Fruit fly (Drosophila melanogaster) whole organism, embryonic: ENCODE data around the gene CG3566.

ENCODE experiments used
- Bteb2 ChIP-seq: fragments of 200-800 bp; sonication (Bioruptor generic); optimal IDR thresholded peaks from 2 replicates; lab custom pipeline; 2016; ENCODE audit warnings: missing biosample characterization, missing genetic modification characterization
- CG10147 ChIP-seq: fragments of 200-800 bp; sonication (Bioruptor generic); optimal IDR thresholded peaks from 2 replicates; lab custom pipeline; 2019; ENCODE audit warnings: missing biosample characterization, mild to moderate bottlenecking, missing genetic modification characterization, moderate library complexity
- CG10543 ChIP-seq: fragments of 200-800 bp; sonication (Bioruptor generic); optimal IDR thresholded peaks from 3 replicates; lab custom pipeline; 2017; ENCODE audit warnings: missing biosample characterization, mild to moderate bottlenecking, missing genetic modification characterization, moderate library complexity
- CG11456 ChIP-seq: fragments of 200-800 bp; sonication (Bioruptor generic); IDR thresholded peaks from 3 replicates; pipeline ENCODE4 v1.3.6; 2022; ENCODE audit warnings: missing biosample characterization, missing genetic modification characterization
- CG12219 ChIP-seq: fragments of 200-800 bp; sonication (Bioruptor generic); optimal IDR thresholded peaks from 3 replicates; lab custom pipeline; 2018; ENCODE audit warnings: missing biosample characterization, mild to moderate bottlenecking, missing genetic modification characterization
- CG12744 ChIP-seq: fragments of 200-800 bp; sonication (Bioruptor generic); optimal IDR thresholded peaks from 2 replicates; lab custom pipeline; 2016; ENCODE audit warnings: missing biosample characterization, missing genetic modification characterization
- CG15269 ChIP-seq: fragments of 200-800 bp; sonication (Bioruptor generic); optimal IDR thresholded peaks from 2 replicates; lab custom pipeline; 2018; ENCODE audit warnings: missing biosample characterization, mild to moderate bottlenecking, missing genetic modification characterization, moderate library complexity
- CG15514 ChIP-seq: fragments of 200-800 bp; sonication (Bioruptor generic); optimal IDR thresholded peaks from 3 replicates; lab custom pipeline; 2017; ENCODE audit warnings: missing biosample characterization, missing genetic modification characterization, mild to moderate bottlenecking, moderate library complexity, missing genetic modification reagents
- CG16815 ChIP-seq: fragments of 200-800 bp; sonication (Bioruptor generic); optimal IDR thresholded peaks from 3 replicates; lab custom pipeline; 2017; ENCODE audit warnings: missing biosample characterization, mild to moderate bottlenecking, missing genetic modification characterization
- CG17328 ChIP-seq: fragments of 200-800 bp; sonication (Bioruptor generic); IDR thresholded peaks from 2 replicates; pipeline ENCODE4 v1.3.6; 2022; ENCODE audit warnings: missing biosample characterization, missing genetic modification characterization
- CG17359 ChIP-seq: fragments of 200-800 bp; sonication (Bioruptor generic); optimal IDR thresholded peaks from 3 replicates; lab custom pipeline; 2018; ENCODE audit warnings: missing biosample characterization, mild to moderate bottlenecking, missing genetic modification characterization, moderate library complexity
- CG18476 ChIP-seq: fragments of 200-800 bp; sonication (Bioruptor generic); optimal IDR thresholded peaks from 2 replicates; lab custom pipeline; 2016; ENCODE audit warnings: missing biosample characterization, mild to moderate bottlenecking, missing genetic modification characterization
- CG30431 ChIP-seq: fragments of 200-800 bp; sonication (Bioruptor generic); optimal IDR thresholded peaks from 2 replicates; lab custom pipeline; 2017; ENCODE audit warnings: missing biosample characterization, missing genetic modification characterization
- CG34422 ChIP-seq: fragments of 200-800 bp; sonication (Bioruptor generic); IDR thresholded peaks from 3 replicates; pipeline ENCODE4 v1.3.6; 2022; ENCODE audit warnings: missing biosample characterization, missing genetic modification characterization
- CG42726 ChIP-seq: fragments of 200-800 bp; sonication (Bioruptor generic); IDR thresholded peaks from 2 replicates; pipeline ENCODE4 v1.3.6; 2022; ENCODE audit warnings: missing biosample characterization, missing genetic modification characterization; ENCODE audit not compliant: partially characterized antibody
- CG6813 ChIP-seq: fragments of 200-800 bp; sonication (Bioruptor generic); optimal IDR thresholded peaks from 2 replicates; lab custom pipeline; 2017; ENCODE audit warnings: missing biosample characterization, missing genetic modification characterization, mild to moderate bottlenecking, moderate library complexity, missing genetic modification reagents
- CG7372 ChIP-seq: fragments of 200-800 bp; sonication (Bioruptor generic); IDR thresholded peaks from 2 replicates; pipeline ENCODE4 v1.3.6; 2022; ENCODE audit warnings: missing biosample characterization, missing genetic modification characterization
- CG9437 ChIP-seq: fragments of 200-800 bp; sonication (Bioruptor generic); optimal IDR thresholded peaks from 2 replicates; lab custom pipeline; 2018; ENCODE audit warnings: missing biosample characterization, mild to moderate bottlenecking, missing genetic modification characterization
- D19B ChIP-seq: fragments of 200-800 bp; sonication (Bioruptor generic); optimal IDR thresholded peaks from 2 replicates; lab custom pipeline; 2017; ENCODE audit warnings: missing biosample characterization, mild to moderate bottlenecking, missing genetic modification characterization
- Fer1 ChIP-seq: fragments of 200-800 bp; sonication (Bioruptor generic); optimal IDR thresholded peaks from 2 replicates; lab custom pipeline; 2017; ENCODE audit warnings: missing biosample characterization, mild to moderate bottlenecking, missing genetic modification characterization
- Med ChIP-seq: fragments of 200-800 bp; sonication (Bioruptor generic); peaks from one replicate; lab custom pipeline; 2016; ENCODE audit warnings: missing biosample characterization, missing genetic modification characterization, mild to moderate bottlenecking, inconsistent platforms, moderate library complexity
- Meics ChIP-seq: fragments of 200-800 bp; sonication (Bioruptor generic); optimal IDR thresholded peaks from 2 replicates; lab custom pipeline; 2017; ENCODE audit warnings: missing biosample characterization, mild to moderate bottlenecking, missing genetic modification characterization
- NC2β ChIP-seq: fragments of 200-800 bp; sonication (Bioruptor generic); optimal IDR thresholded peaks from 2 replicates; lab custom pipeline; 2016; ENCODE audit warnings: missing biosample characterization, missing genetic modification characterization
- Nf-YA ChIP-seq: fragments of 200-800 bp; sonication (Bioruptor generic); IDR thresholded peaks from 2 replicates; pipeline ENCODE4 v1.3.6; 2022; ENCODE audit warnings: missing biosample characterization, missing genetic modification characterization
- Scr ChIP-seq: fragments of 200-800 bp; sonication (Bioruptor generic); IDR thresholded peaks from 2 replicates; pipeline ENCODE4 v1.3.6; 2022; ENCODE audit warnings: missing biosample characterization, missing genetic modification characterization; ENCODE audit not compliant: partially characterized antibody
- Sox102F ChIP-seq: fragments of 200-800 bp; sonication (Bioruptor generic); optimal IDR thresholded peaks from 2 replicates; lab custom pipeline; 2018; ENCODE audit warnings: missing biosample characterization, mild to moderate bottlenecking, missing genetic modification characterization, moderate library complexity
- Trl ChIP-seq, 3 experiments: fragments of >200 bp in 2 of 3; fragments of 200-800 bp in 1 of 3; sonication (Bioruptor generic) in 1 of 3; optimal IDR thresholded peaks; 2 replicates in 1 of 3; 3 replicates in 2 of 3; lab custom pipeline; 2016 to 2017; ENCODE audit warnings: missing biosample characterization in 1 of 3, missing genetic modification characterization in 1 of 3
- bab2 ChIP-seq: fragments of 200-800 bp; sonication (Bioruptor generic); optimal IDR thresholded peaks from 2 replicates; lab custom pipeline; 2016; ENCODE audit warnings: missing biosample characterization, missing genetic modification characterization
- chm ChIP-seq: fragments of 200-800 bp; sonication (Bioruptor generic); IDR thresholded peaks from 2 replicates; pipeline ENCODE4 v1.3.6; 2022; ENCODE audit warnings: missing biosample characterization, missing genetic modification characterization
- chn ChIP-seq: fragments of 200-800 bp; sonication (Bioruptor generic); optimal IDR thresholded peaks from 2 replicates; lab custom pipeline; 2016; ENCODE audit warnings: missing biosample characterization, missing genetic modification characterization
- crc ChIP-seq: fragments of 200-800 bp; sonication (Bioruptor generic); optimal IDR thresholded peaks from 2 replicates; lab custom pipeline; 2016; ENCODE audit warnings: missing biosample characterization, missing genetic modification characterization
- danr ChIP-seq: fragments of 200-800 bp; sonication (Bioruptor generic); IDR thresholded peaks from 2 replicates; pipeline ENCODE4 v1.3.6; 2022; ENCODE audit warnings: missing biosample characterization, missing genetic modification characterization
- dmrt11E ChIP-seq: fragments of 200-800 bp; sonication (Bioruptor generic); optimal IDR thresholded peaks from 3 replicates; lab custom pipeline; 2018; ENCODE audit warnings: missing biosample characterization, mild to moderate bottlenecking, missing genetic modification characterization, moderate library complexity
- fd102C ChIP-seq: fragments of 200-800 bp; sonication (Bioruptor generic); optimal IDR thresholded peaks from 2 replicates; lab custom pipeline; 2018; ENCODE audit warnings: missing biosample characterization, mild to moderate bottlenecking, missing genetic modification characterization, moderate library complexity
- gem ChIP-seq: fragments of 200-800 bp; sonication (Bioruptor generic); optimal IDR thresholded peaks from 2 replicates; lab custom pipeline; 2019; ENCODE audit warnings: missing biosample characterization, mild to moderate bottlenecking, missing genetic modification characterization, moderate library complexity
- her ChIP-seq: fragments of 200-800 bp; sonication (Bioruptor generic); optimal IDR thresholded peaks from 2 replicates; lab custom pipeline; 2016; ENCODE audit warnings: missing biosample characterization, missing genetic modification characterization
- kay ChIP-seq: fragments of 200-800 bp; sonication (Bioruptor generic); optimal IDR thresholded peaks from 2 replicates; lab custom pipeline; 2016; ENCODE audit warnings: missing biosample characterization, missing genetic modification characterization
- nerfin-2 ChIP-seq: fragments of 200-800 bp; sonication (Bioruptor generic); IDR thresholded peaks from 2 replicates; pipeline ENCODE4 v1.3.6; 2022; ENCODE audit warnings: missing biosample characterization, missing genetic modification characterization; ENCODE audit not compliant: partially characterized antibody
- nmo ChIP-seq: fragments of 200-800 bp; sonication (Bioruptor generic); optimal IDR thresholded peaks from 2 replicates; lab custom pipeline; 2018; ENCODE audit warnings: missing biosample characterization, mild to moderate bottlenecking, missing genetic modification characterization, moderate library complexity
- phol ChIP-seq: fragments of 200-800 bp; sonication (Bioruptor generic); optimal IDR thresholded peaks from 3 replicates; lab custom pipeline; 2018; ENCODE audit warnings: missing biosample characterization, mild to moderate bottlenecking, missing genetic modification characterization, moderate library complexity
- salm ChIP-seq: fragments of 200-800 bp; sonication (Bioruptor generic); optimal IDR thresholded peaks from 2 replicates; lab custom pipeline; 2018; ENCODE audit warnings: missing biosample characterization, mild to moderate bottlenecking, missing genetic modification characterization
- slbo ChIP-seq: fragments of 200-800 bp; sonication (Bioruptor generic); IDR thresholded peaks from 2 replicates; pipeline ENCODE4 v1.3.6; 2022; ENCODE audit warnings: missing biosample characterization, missing genetic modification characterization
- slp2 ChIP-seq: fragments of 200-800 bp; sonication (Bioruptor generic); optimal IDR thresholded peaks from 2 replicates; lab custom pipeline; 2016; ENCODE audit warnings: missing biosample characterization, missing genetic modification characterization
- so ChIP-seq: fragments of 200-800 bp; sonication (Bioruptor generic); IDR thresholded peaks from 3 replicates; pipeline ENCODE4 v1.3.6; 2022; ENCODE audit warnings: missing biosample characterization, missing genetic modification characterization
- tio ChIP-seq: fragments of 200-800 bp; sonication (Bioruptor generic); optimal IDR thresholded peaks from 2 replicates; lab custom pipeline; 2017; ENCODE audit warnings: missing biosample characterization, missing genetic modification characterization, inconsistent platforms
- tup ChIP-seq: fragments of 200-800 bp; sonication (Bioruptor generic); optimal IDR thresholded peaks from 2 replicates; lab custom pipeline; 2016; ENCODE audit warnings: missing biosample characterization, mild to moderate bottlenecking, missing genetic modification characterization, moderate library complexity
- twi ChIP-seq: fragments of 200-800 bp; optimal IDR thresholded peaks from 2 replicates; lab custom pipeline; 2019; ENCODE audit warnings: missing biosample characterization, mild to moderate bottlenecking, missing genetic modification characterization, moderate library complexity
- vfl ChIP-seq: fragments of 200-800 bp; sonication (Bioruptor generic); optimal IDR thresholded peaks from 2 replicates; lab custom pipeline; 2016; ENCODE audit warnings: missing biosample characterization, missing genetic modification characterization

The CG3566 gene

DNA sequence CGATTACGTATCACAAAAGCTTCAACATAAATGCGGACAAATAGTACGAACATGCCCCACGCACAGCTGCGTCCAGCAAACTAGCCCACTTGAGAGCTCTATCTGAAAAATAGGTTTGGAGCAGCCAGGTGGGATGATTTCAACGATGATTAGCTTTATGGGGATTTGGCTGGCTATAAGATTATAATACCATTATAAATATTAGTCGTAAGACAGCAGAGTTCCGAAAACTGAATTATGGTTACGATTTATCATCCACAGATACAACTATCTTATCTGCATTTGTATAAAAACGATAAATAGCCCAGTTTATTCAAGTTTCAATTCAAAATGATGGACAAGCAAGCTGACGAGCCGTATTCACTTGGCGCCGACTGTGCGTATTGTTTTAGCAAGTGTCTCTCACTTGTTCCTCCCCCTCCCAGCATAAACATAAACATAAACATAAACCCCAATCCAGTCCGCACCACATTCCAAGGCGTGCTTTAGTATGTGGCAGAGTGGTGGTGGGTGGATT lies 12.9 kb downstream of the CG3566 start (continued):
- TF ChIP-seq chn (GFP tag; lab: Kevin White, UChicago) (peak; percentile 58), CG16815 (GFP tag; lab: Kevin White, UChicago) (peak; percentile 15), bab2 (GFP tag; lab: Kevin White, UChicago) (peak; percentile 55), dmrt11E (tag; lab: Kevin White, UChicago) (peak; percentile 1), CG42726 (GFP tag; lab: Robert Waterston, UW) (no peak), CG30431 (GFP tag; lab: Kevin White, UChicago) (peak; percentile 32)

DNA sequence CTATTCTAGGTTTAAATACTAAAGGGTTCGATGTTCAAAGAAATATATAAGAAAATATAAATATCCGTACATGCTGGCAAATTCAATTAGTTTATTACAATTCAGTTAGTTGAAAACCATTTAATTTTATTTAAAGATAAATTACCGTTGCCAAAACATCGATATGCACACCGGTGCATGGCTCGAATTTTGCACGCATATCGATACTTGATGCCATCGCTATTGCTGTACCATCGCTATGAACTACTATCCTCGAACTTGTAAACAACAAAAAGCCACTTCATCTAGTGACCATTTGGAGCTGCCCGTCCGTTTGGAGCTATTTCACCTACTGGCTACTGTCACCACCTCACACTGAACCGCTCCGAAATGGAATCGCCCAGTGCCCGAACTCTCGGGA lies 15.6 kb downstream of the CG3566 start, which contains the start of gene Josd:
Josd (plus strand) TSS at position 270 of the 400 bp plus-strand sequence.
- TF ChIP-seq NC2β (GFP tag; lab: Kevin White, UChicago) = no peak
- TF ChIP-seq CG12744 (GFP tag; lab: Kevin White, UChicago) = no peak
- peak; percentile 66 for TF ChIP-seq nerfin-2 (GFP tag; lab: Robert Waterston, UW)
- no peak for TF ChIP-seq phol
- no peak for TF ChIP-seq CG17359 (tag; lab: Kevin White, UChicago)
- TF ChIP-seq CG11456 (GFP tag; lab: Robert Waterston, UW) = no peak
- TF ChIP-seq slbo (GFP tag; lab: Robert Waterston, UW) = no peak
- no peak for TF ChIP-seq vfl (GFP tag; lab: Kevin White, UChicago)
- no peak for TF ChIP-seq Meics (GFP tag; lab: Kevin White, UChicago)
- no peak for TF ChIP-seq Trl (optimal IDR thresholded peaks at IDR 0.05; lab: Kevin White, UChicago)
- no peak for TF ChIP-seq Trl (GFP tag; optimal IDR thresholded peaks at IDR 0.05; lab: Kevin White, UChicago)
- TF ChIP-seq D19B (GFP tag; lab: Kevin White, UChicago) = no peak
- TF ChIP-seq CG10147 (GFP tag; lab: Kevin White, UChicago) = peak; percentile 8
- TF ChIP-seq CG15269 = no peak
- TF ChIP-seq Fer1 (GFP tag; lab: Kevin White, UChicago) = peak; percentile 3
- TF ChIP-seq chm = no peak
- TF ChIP-seq so (GFP tag; lab: Robert Waterston, UW) = no peak
- peak; percentile 93 for TF ChIP-seq CG15514 (GFP tag; lab: Kevin White, UChicago)
- TF ChIP-seq tup (GFP tag; lab: Kevin White, UChicago) = no peak
- TF ChIP-seq CG12219 = no peak
- no peak for TF ChIP-seq danr (GFP tag; lab: Robert Waterston, UW)
- TF ChIP-seq gem (tag; lab: Kevin White, UChicago) = no peak
- no peak for TF ChIP-seq CG17328 (GFP tag; lab: Robert Waterston, UW)
- TF ChIP-seq CG10543 = no peak
- no peak for TF ChIP-seq her (GFP tag; lab: Kevin White, UChicago)
- no peak for TF ChIP-seq slp2 (GFP tag; lab: Kevin White, UChicago)
- no peak for TF ChIP-seq fd102C (GFP tag; lab: Kevin White, UChicago)
- no peak for TF ChIP-seq kay (GFP tag; lab: Kevin White, UChicago)
- no peak for TF ChIP-seq salm
- no peak for TF ChIP-seq tio (GFP tag; lab: Kevin White, UChicago)
- TF ChIP-seq crc (GFP tag; lab: Kevin White, UChicago) = no peak
- no peak for TF ChIP-seq CG9437
- 0 out of 3 replicates have a peak, but pooled peaks have one; percentile 11 for TF ChIP-seq CG34422 (GFP tag; lab: Robert Waterston, UW)
- peak; percentile 86 for TF ChIP-seq Scr
- TF ChIP-seq CG6813 (GFP tag; lab: Kevin White, UChicago) = no peak
- no peak for TF ChIP-seq Nf-YA (GFP tag; lab: Robert Waterston, UW)
- no peak for TF ChIP-seq Sox102F (GFP tag; lab: Kevin White, UChicago)
- TF ChIP-seq nmo (GFP tag; lab: Kevin White, UChicago) = peak; percentile 18
- no peak for TF ChIP-seq CG18476 (GFP tag; lab: Kevin White, UChicago)
- TF ChIP-seq twi (tag; lab: Kevin White, UChicago) = no peak
- TF ChIP-seq CG7372 (GFP tag; lab: Robert Waterston, UW) = no peak
- no peak for TF ChIP-seq Bteb2 (GFP tag; lab: Kevin White, UChicago)
- TF ChIP-seq Med (GFP tag; lab: Kevin White, UChicago) = peak; percentile 80
